Fruit fly (Drosophila melanogaster) whole organism, prepupa: ENCODE measurements around the gene CG10654.

ENCODE experiments used
- eg ChIP-seq: fragments of 200-800 bp; sonication (Bioruptor generic); IDR thresholded peaks from 3 replicates; pipeline ENCODE4 v1.3.6; 2022; ENCODE audit warnings: missing biosample characterization, missing genetic modification characterization
- fd59A ChIP-seq: fragments of 200-800 bp; sonication (Bioruptor generic); optimal IDR thresholded peaks from 2 replicates; lab custom pipeline; 2017; ENCODE audit warnings: missing biosample characterization, mild to moderate bottlenecking, missing genetic modification characterization, missing genetic modification reagents

DNA sequence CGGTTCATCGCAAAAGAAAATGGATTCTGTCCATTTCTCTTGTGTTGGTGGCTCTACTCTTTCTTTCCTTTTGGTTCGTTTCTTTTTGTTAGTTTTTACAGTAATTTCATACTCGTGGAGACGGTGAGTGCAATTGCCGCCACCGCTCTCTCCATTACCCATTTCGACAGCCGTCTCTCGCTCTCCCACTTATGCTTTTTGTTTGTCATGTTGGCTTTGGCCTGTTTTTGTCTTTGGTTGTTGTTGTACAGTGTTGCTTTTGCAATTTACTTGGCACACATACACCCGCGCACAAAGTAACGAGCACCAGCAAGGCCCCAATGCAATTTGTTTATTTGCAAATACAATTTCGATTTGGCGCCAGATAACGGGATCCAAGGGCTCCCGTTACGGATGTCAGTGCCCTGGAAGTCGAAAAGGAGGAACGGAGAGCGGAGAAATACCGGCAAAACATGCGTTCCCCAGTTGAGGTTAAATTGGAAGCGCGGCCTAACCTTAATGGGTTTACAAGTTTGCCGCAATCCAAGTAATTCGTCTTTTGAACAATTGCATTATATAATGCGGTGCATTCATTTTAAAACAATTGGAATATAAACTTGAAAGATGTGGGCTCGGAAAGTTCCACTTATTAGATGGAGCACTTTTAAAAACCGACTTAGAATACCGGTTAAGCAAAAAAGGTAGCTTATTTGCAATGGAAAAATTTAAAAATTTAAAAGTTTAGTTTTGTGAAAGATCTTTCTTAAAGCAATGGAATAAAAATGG lies 8.2 kb upstream of the CG10654 start:
- TF ChIP-seq fd59A (GFP tag; lab: Kevin White, UChicago) (peak; percentile 35), eg (GFP tag; lab: Robert Waterston, UW) (peak; percentile 90)
